Worm (Caenorhabditis elegans): Measurements from ENCODE around the gene cor-1.

Gene cor-1

DNA sequence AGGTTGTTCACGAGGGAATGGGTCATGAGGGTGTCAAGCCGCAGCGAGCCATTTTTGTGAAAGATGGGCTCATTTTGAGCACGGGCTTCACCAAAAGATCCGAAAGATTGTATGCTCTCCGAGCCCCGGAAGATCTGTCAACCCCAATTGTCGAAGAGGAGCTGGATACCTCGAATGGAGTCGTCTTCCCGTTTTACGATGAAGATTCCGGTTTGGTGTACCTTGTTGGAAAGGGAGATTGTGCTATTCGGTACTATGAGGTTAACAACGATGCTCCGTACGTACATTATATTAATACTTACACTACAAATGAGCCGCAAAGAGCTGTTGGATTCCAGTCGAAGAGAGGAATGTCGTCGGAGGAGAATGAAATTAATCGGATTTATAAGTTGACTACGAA is 2.2 kb downstream of the cor-1 start:
- no peak for TF ChIP-seq nhr-237 (tag; optimal IDR thresholded peaks at IDR 0.05)
- TF ChIP-seq ces-1 (GFP tag; optimal IDR thresholded peaks at IDR 0.05), result no peak
- no peak for TF ChIP-seq elt-1 (tag; optimal IDR thresholded peaks at IDR 0.05; ENCODE audit: borderline replicate concordance, insufficient read depth)

DNA sequence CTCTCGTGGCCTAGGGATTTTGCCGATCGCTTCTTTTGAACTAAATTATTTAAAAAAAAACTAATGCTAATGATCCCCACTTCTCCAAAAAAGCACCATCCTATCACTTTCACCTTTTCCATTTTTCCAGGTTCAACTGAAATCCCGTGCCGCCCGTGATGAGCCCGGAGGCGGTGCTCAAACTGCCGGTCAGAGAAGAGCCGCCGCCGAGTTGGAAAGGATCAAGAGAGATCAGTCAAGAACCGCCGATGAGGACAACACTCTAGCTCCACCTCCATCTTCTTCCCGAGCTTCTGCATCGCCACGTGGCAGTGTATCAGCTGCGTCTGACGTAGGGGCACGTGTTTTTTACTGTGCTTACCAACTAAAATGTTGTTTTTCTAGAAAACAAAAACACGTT is 4.4 kb downstream of the cor-1 start:
- TF ChIP-seq ceh-83 (GFP tag; optimal IDR thresholded peaks at IDR 0.05) (no peak), mep-1 (tag; optimal IDR thresholded peaks at IDR 0.05) (no peak), nhr-237 (tag; optimal IDR thresholded peaks at IDR 0.05) (no peak), nhr-76 (tag; optimal IDR thresholded peaks at IDR 0.05) (no peak), M03D4.4 (tag; optimal IDR thresholded peaks at IDR 0.05) (no peak), blmp-1 (tag; optimal IDR thresholded peaks at IDR 0.05) (no peak), hlh-1 (tag; optimal IDR thresholded peaks at IDR 0.05) (no peak), lsy-2 (tag; optimal IDR thresholded peaks at IDR 0.05) (no peak), ces-1 (GFP tag; optimal IDR thresholded peaks at IDR 0.05) (no peak), lin-32 (GFP tag; optimal IDR thresholded peaks at IDR 0.05) (no peak), lin-13 (tag; optimal IDR thresholded peaks at IDR 0.05) (no peak), unc-62 (GFP tag; optimal IDR thresholded peaks at IDR 0.05) (no peak)

DNA sequence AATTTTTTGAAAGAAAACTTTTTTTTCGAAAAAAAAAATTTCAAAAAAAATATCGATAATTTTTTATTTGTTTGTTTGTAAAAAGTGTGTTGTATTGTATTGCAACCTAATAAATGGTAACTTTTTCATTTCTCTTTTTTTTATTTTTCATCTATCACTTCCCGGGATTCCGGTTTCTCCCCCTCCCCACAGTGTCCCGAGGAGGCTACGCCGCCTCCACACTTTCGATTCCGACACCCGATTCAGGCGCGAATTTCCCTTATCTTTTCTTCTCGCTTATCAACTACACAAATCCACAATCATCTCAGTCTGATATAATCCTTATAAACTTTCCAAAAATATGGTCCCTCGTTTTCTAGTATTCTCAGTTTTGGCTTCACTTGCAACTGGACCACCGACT is 5.7 kb downstream of the cor-1 start, which contains the start of gene R01H10.4:
TSS of gene R01H10.4 (plus strand) at position 236 of the 400 bp plus-strand sequence.
- no peak for TF ChIP-seq ces-1 (GFP tag; optimal IDR thresholded peaks at IDR 0.05)
- no peak for TF ChIP-seq unc-62 (GFP tag; optimal IDR thresholded peaks at IDR 0.05)
- no peak for TF ChIP-seq flh-1 (GFP tag; optimal IDR thresholded peaks at IDR 0.05)
- TF ChIP-seq ham-2 (GFP tag; optimal IDR thresholded peaks at IDR 0.05), result no peak
- TF ChIP-seq sptf-1 (tag; optimal IDR thresholded peaks at IDR 0.05), result no peak
- TF ChIP-seq unc-39 (tag; optimal IDR thresholded peaks at IDR 0.05), result no peak
- no peak for TF ChIP-seq elt-1 (tag; optimal IDR thresholded peaks at IDR 0.05; ENCODE audit: borderline replicate concordance, insufficient read depth)
- TF ChIP-seq nhr-237 (tag; optimal IDR thresholded peaks at IDR 0.05), result no peak
- TF ChIP-seq lin-32 (GFP tag; optimal IDR thresholded peaks at IDR 0.05), result no peak
- no peak for TF ChIP-seq elt-3 (tag; optimal IDR thresholded peaks at IDR 0.05)
- no peak for TF ChIP-seq tbx-8 (GFP tag; optimal IDR thresholded peaks at IDR 0.05)
- no peak for TF ChIP-seq zip-8 (tag; optimal IDR thresholded peaks at IDR 0.05)
- no peak for TF ChIP-seq ztf-11 (tag; optimal IDR thresholded peaks at IDR 0.05)
- TF ChIP-seq snpc-4 (tag; optimal IDR thresholded peaks at IDR 0.05), result no peak
- TF ChIP-seq hlh-1 (tag; optimal IDR thresholded peaks at IDR 0.05), result no peak
- TF ChIP-seq nhr-2 (tag; optimal IDR thresholded peaks at IDR 0.05), result no peak
- TF ChIP-seq ceh-43 (GFP tag; optimal IDR thresholded peaks at IDR 0.05), result no peak
- TF ChIP-seq sem-2 (GFP tag; optimal IDR thresholded peaks at IDR 0.05), result no peak
- TF ChIP-seq bed-3 (GFP tag; optimal IDR thresholded peaks at IDR 0.05), result no peak

DNA sequence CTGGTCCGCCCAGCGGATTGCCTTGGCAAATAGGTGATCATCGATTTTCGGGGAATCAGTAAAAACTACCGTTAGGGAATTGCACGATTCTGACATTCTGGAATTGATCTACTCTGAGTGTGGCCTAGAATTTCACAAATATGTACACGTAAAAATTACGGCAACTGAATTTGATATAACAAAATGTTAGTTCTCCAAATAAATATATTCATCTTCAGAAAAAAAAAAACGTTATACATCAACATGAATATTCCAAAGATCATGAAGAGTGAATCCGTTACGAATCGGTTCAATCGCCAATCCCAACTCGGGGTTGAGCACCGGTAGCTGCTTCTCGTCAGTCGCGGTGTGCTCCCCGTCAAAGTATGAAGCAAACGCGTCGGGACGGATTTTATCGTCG is 9.7 kb downstream of the cor-1 start, which contains the start of gene rip-1:
TSS of gene rip-1 (minus strand) at position 101 of the 400 bp plus-strand sequence.
- TF ChIP-seq zip-8 (tag; optimal IDR thresholded peaks at IDR 0.05) (no peak), flh-1 (GFP tag; optimal IDR thresholded peaks at IDR 0.05) (no peak), ceh-43 (GFP tag; optimal IDR thresholded peaks at IDR 0.05) (no peak), lin-13 (tag; optimal IDR thresholded peaks at IDR 0.05) (no peak), ham-2 (GFP tag; optimal IDR thresholded peaks at IDR 0.05) (no peak), nhr-28 (tag; optimal IDR thresholded peaks at IDR 0.05) (no peak), drap-1 (GFP tag; optimal IDR thresholded peaks at IDR 0.05) (no peak), elt-1 (tag; optimal IDR thresholded peaks at IDR 0.05; ENCODE audit: borderline replicate concordance, insufficient read depth) (no peak), nhr-76 (tag; optimal IDR thresholded peaks at IDR 0.05) (no peak), bed-3 (GFP tag; optimal IDR thresholded peaks at IDR 0.05) (no peak), unc-120 (tag; optimal IDR thresholded peaks at IDR 0.05; ENCODE audit: poor library complexity, severe bottlenecking) (no peak), hlh-1 (tag; optimal IDR thresholded peaks at IDR 0.05) (no peak), mab-5 (tag; optimal IDR thresholded peaks at IDR 0.05) (no peak), unc-39 (tag; optimal IDR thresholded peaks at IDR 0.05) (no peak)

ce11 chrIII:10261256-10261655 is 12.3 kb downstream of the cor-1 start:
- TF ChIP-seq zip-8 (tag; optimal IDR thresholded peaks at IDR 0.05) (peak; percentile 49), mep-1 (tag; optimal IDR thresholded peaks at IDR 0.05) (no peak)

DNA sequence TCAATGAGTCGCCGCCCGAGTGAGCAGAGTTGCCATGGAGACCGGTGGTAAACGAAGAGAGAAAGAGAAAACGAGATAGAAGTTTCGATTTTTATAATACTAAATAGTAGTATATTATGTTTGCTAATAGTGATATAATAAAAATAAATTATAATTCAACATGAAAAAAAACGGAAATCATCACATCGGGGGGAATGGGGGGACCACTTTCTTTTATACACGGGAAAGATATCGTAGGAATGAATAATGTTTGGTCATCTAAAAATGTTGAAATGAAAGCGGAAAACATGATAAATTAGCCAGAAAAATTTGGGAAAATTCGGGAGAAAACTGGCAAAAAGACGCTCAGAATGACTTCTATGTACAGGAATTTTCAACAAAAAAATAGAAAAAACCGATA is 12.8 kb downstream of the cor-1 start, which contains the start of gene bbs-5:
TSS of gene bbs-5 (minus strand) at position 101 of the 400 bp plus-strand sequence.
- TF ChIP-seq nhr-2 (tag; optimal IDR thresholded peaks at IDR 0.05), result no peak
- no peak for TF ChIP-seq nhr-12 (tag; optimal IDR thresholded peaks at IDR 0.05)
- TF ChIP-seq unc-39 (tag; optimal IDR thresholded peaks at IDR 0.05), result no peak
- TF ChIP-seq sem-2 (GFP tag; optimal IDR thresholded peaks at IDR 0.05), result no peak
- no peak for TF ChIP-seq mab-5 (tag; optimal IDR thresholded peaks at IDR 0.05)
- no peak for TF ChIP-seq mep-1 (tag; optimal IDR thresholded peaks at IDR 0.05)
- no peak for TF ChIP-seq nhr-237 (tag; optimal IDR thresholded peaks at IDR 0.05)
- TF ChIP-seq bed-3 (GFP tag; optimal IDR thresholded peaks at IDR 0.05), result no peak
- no peak for TF ChIP-seq ceh-43 (GFP tag; optimal IDR thresholded peaks at IDR 0.05)
- TF ChIP-seq ces-1 (GFP tag; optimal IDR thresholded peaks at IDR 0.05), result no peak
- TF ChIP-seq drap-1 (GFP tag; optimal IDR thresholded peaks at IDR 0.05), result no peak
- TF ChIP-seq elt-1 (tag; optimal IDR thresholded peaks at IDR 0.05; ENCODE audit: borderline replicate concordance, insufficient read depth), result no peak
- no peak for TF ChIP-seq M03D4.4 (tag; optimal IDR thresholded peaks at IDR 0.05)
- TF ChIP-seq ceh-83 (GFP tag; optimal IDR thresholded peaks at IDR 0.05), result no peak
- TF ChIP-seq elt-3 (tag; optimal IDR thresholded peaks at IDR 0.05), result no peak
- no peak for TF ChIP-seq sptf-1 (tag; optimal IDR thresholded peaks at IDR 0.05)
- TF ChIP-seq ztf-11 (tag; optimal IDR thresholded peaks at IDR 0.05), result no peak
- TF ChIP-seq hlh-1 (tag; optimal IDR thresholded peaks at IDR 0.05), result no peak
- TF ChIP-seq nhr-28 (tag; optimal IDR thresholded peaks at IDR 0.05), result no peak
- no peak for TF ChIP-seq lin-32 (GFP tag; optimal IDR thresholded peaks at IDR 0.05)

All from whole organism, mixed stage, embryonic.